Worm (Caenorhabditis elegans): ENCODE measurements around the gene srab-6.

DNA sequence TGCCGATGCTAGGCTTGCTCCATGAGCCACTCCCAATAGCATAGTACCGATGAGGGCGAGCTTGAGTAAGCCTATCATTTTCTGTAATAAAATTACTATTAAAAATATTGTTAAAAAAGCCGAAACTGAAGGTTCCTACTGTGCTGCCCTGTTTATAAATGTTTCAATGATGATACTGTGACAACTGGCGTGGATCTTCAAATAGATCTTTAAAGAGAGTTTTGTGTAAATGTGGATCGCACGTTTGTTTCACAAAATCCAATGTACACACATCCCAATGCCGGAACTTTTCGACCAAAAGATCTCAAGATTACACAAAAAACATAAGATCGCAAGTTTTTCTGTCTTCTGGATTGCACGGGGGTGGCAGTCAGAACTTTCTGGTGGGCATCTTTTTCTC is 13.7 kb upstream of the srab-6 start, which contains the start of gene C36C5.14:
- no peak for TF ChIP-seq unc-62 (GFP tag; optimal IDR thresholded peaks at IDR 0.05)
- no peak for TF ChIP-seq ceh-43 (GFP tag; optimal IDR thresholded peaks at IDR 0.05)
- no peak for TF ChIP-seq lsy-2 (tag; optimal IDR thresholded peaks at IDR 0.05)

All from whole organism, mixed stage, embryonic.